Fruit fly (Drosophila melanogaster) ovary, adult (tissue): ENCODE measurements around the gene CG13248.
A peak's percentile ranks its signal among the peaks of the same experiment; 100 is the strongest.

Source experiments
- CG17801 ChIP-seq: fragments of 200-800 bp; optimal IDR thresholded peaks from 2 replicates; lab custom pipeline; 2019; ENCODE audit warnings: missing biosample characterization, mild to moderate bottlenecking, missing genetic modification characterization, moderate library complexity; ENCODE audit not compliant: partially characterized antibody

The CG13248 gene

DNA sequence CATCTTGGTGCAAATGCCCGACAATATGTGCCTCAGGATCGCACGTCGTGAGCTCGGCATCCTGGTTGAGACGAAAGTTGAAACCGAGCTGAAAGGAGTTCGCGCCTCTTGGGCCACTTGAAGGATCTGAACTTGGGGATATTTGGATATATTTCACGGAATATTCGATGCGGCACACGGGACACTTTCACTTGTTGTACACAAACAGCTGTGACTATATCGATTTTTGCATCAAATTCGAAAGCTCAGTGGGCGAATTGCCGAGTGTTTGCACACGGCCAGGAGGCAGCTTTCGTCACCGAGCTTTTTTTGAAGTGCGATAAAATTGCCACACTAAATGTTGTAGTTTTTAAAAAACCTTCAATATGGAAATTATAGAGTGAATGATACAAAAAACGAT is at the start of gene CG13248:
CG13248 (minus strand) TSS at position 222 of the 400 bp plus-strand sequence.
- TF ChIP-seq CG17801 (GFP tag; lab: Kevin White, UChicago) = no peak

DNA sequence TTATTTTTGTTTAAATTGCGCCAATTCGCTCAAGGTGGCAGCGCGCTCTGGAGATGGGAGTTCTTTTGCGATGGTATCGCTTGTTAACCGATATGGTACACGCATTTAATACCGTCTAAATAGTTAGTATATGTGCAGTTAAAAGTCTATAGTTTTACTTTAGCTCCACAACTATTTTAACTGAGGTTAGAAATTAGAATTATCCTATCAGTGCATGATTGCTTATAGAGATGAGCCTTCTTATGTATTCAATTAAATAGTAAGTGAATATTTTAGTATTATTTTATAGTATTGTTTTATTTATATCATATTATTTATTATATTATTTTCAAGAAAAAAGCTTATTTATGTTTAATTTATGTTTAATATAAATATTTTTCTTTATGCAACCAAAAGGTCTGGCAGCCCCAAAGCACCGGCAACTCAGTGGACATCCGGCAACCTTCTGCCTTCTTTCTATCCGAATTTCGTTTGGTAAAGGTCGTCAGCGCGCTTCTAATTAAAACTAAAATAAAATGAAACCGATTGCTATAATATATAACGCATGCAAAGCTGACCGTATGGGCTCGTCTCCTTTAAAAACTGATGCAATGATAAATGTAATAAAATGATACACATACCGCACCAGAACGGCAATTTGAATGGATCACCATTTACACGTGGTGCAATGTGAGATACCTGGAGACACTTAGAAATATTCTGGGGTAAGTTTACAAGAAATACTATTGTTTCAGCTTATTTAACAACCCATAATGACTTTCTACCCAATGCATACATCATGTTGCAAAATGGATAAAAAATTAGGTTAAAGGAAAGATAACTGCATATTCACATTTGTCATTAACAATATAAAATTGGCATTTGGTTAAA is 42.7 kb upstream of the CG13248 start, which contains the start of gene CG5199:
CG5199 (minus strand) TSS at position 52 of the 870 bp plus-strand sequence.
- peak; percentile 67 for TF ChIP-seq CG17801 (GFP tag; lab: Kevin White, UChicago)

DNA sequence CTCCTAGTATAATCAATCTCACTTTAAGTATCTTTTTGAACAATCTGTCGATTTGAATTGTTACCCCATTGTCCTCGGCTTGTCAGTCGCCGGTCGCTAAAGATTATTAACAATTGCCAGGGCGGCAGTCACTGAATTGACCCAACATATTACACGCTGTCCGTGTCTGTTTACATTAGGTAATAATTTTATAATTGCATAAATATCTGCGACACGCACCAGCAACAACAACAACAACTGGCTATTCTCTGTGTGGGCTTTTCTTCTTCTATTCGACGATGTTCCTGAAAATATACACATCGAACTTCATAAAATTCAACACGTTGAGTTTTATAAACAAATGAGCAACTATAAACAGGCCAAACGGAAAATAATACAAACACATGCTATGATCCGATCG is 38.4 kb upstream of the CG13248 start:
- no peak for TF ChIP-seq CG17801 (GFP tag; lab: Kevin White, UChicago)

DNA sequence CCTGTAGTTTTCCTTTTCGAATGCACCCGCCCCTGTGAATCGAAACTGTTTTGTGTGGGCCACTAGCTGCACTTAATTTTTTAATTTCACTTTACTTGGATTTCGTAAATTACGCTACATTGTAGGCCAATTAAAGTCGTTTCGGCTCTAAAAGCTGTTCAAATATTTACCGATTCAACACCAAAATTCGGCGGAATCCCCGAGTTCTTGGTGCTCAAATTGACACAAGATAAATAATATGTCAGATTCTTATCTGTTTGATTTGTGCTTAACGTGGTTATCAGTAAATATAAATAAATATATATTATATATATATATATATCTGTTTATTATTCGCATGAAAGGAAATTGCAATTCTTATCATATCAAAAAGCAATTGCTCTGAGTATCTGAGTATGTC is 37.6 kb upstream of the CG13248 start:
- TF ChIP-seq CG17801 (GFP tag; lab: Kevin White, UChicago) = no peak

DNA sequence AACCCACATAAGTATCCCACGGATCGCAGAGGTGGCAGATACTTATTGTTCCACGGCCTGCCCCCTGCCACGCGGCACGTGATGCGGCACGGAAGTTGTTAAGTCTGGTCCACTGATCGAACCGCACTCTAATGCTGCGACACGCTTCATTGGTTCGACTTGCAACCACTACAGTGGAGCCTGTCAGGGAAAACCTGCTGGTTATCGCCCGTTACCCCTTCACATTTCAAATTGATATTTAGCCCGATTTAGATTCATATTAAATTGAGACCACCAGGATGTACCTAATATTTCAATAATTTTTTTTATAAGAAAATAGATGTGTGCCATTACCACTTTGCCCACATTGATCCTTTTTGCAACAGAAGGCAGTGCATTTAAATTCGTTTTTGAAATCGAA is 37.0 kb upstream of the CG13248 start:
- TF ChIP-seq CG17801 (GFP tag; lab: Kevin White, UChicago) = no peak

DNA sequence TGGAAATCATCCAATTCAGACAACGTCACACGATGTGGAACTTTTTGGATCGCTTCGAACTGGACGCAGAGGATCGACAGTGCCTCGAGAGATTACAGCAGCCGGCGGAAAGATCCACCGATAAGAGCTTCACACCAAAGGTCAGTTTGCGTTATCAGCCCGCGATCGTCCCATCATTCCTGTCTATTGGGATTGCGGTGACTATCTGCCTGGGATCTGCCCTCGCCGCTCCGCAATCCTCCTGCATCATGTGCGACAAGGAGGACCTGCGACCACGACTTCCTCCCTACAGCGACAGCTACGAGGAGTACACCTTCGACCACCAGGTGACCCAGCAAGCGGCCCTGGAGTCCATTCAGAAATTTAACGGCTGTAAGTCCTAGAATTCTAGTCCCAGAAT is 35.7 kb upstream of the CG13248 start:
- TF ChIP-seq CG17801 (GFP tag; lab: Kevin White, UChicago) = no peak

DNA sequence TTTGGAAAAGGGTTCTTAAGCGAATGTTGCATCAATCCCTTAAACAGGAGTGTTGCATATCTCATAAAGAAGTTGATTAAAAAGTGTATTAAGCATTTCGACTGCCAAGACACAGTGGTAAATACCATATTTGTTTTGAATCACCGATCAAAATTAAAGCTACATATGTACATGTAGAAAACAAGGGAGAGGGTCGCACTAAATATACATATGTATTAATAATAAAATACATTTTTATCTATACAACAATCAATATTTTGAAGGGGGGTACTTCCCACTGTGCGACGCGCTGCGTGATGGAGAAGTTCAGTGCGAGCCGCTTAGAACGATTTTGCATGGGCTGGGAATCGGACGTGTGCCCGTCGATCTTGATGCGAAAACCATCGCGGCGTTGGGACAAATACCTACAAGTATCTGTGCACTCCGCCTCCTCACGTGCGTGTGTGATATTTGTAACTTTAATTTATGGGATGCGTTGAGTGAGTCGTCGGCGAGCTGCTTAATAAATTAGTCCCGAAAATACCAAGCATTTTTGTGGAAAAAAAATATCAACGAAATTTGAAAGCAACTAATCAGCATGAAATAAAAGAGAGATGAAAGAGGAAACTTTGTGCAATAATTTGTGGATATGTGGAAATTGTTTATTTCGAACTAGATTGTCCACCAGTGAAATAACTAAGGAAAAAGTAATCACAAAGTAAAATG is 34.6 kb upstream of the CG13248 start:
- TF ChIP-seq CG17801 (GFP tag; lab: Kevin White, UChicago) = peak; percentile 69

DNA sequence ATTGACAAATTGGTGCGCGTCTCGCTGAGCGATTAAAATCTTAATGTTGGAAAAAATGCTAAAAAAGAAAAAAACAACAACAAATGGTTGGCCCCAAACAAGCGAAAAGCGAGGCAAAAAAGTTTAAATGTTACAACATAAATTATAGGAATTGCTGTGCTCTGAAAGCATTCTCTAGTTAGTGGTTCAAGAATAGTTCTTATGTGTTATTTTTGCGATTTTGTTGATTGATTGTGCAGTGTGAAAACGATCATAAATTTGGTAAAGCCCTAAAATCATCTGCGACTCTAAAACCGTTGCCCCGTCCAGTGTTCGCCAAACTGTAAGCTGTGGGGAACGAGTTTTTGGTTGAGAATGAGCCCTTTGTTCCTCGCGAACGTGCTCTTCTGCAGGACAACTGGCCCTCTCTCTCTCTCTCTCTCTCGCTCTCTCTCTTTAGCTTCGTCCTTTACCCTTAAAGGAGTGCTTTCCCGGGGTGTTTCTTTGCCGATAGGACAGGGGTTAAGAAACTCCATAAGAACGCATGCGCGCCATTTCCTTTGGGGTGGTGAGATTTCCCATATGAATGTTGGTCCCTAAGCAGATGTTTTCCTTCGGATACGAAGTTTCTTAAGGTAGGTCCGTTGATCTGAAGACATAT is 32.4 kb upstream of the CG13248 start:
- no peak for TF ChIP-seq CG17801 (GFP tag; lab: Kevin White, UChicago)

DNA sequence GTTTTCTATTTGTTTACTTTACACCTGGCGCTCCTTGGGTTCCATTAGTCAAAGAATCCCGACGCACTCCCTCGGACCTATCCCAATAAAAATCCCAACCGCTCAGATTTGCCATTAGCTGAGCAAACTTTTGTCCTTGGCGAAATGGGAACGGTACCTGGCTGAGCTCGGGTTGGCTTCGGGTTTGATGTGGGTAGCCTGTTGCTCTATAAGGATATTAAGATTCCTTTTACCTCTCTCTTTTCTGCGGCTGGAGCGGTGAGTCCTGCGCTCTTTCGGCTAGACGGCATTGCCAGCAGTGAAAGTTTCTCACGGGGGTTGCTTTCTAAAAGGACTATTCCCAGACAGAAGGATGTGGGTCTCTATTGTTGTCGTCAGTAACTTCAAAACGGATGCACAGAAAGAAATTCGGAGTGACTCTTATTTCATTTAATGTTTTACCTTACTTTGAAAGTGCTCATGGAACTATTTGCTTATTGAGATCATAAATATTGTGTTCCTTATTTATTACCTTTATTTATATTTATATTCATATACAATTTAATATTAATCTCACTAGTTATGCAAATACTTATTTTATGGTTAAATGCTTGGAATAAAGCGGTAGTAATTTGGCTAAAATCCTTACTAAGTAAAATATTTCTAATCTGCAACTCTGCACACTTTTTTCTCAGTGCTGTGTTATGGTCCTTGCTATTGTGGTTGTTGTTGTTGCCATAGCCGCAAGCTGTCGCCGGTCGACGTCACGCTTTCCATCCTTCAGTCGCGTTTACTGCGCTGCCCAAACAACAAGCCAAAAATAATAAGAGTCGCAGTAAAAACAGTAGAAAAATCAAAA is 31.5 kb upstream of the CG13248 start, which contains the start of gene CG5910:
CG5910 (plus strand) TSS at position 788 of the 838 bp plus-strand sequence.
- TF ChIP-seq CG17801 (GFP tag; lab: Kevin White, UChicago) = no peak

DNA sequence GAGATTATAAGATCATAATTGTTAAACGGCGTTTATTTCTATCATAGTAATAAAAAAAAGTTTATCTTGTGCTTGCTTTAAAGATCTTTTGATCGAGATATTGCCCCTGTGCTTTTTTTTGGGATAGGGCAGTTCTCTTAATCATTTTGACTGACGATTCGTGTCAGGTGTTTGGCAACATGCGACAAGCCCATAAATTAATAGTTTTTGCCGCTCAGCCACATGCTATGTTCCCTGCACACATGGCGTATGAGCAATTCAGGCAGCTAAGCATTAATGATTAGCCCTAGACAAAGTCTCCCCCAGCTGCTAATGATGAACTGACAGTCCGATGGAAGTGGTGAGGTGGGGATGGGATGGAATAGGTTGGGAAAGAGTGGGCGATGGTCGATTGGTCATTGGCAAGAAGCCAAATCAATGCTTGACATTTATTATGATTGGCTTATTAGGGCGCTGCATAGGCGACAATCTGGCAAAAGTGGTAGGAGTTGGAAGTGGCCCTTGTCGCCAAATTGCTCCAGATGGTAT is 30.6 kb upstream of the CG13248 start:
- no peak for TF ChIP-seq CG17801 (GFP tag; lab: Kevin White, UChicago)

DNA sequence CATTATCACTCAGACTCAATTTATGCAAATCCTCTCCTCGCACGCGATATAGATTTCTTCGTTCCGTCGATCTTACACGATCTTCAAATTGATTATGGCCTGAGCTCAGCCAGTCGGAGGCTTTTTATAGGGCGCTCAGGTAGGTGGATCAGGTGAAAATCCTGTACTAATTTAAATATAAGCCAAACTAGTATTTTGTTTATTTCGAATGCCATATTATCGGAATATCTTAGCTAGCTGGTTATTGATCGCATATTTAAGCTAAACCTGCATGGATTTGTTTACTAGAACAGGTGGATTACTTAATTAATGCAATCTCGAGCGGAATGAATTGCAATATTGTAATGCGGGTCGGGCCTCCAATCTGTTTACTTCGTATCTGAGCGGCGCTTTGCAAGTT is 29.4 kb upstream of the CG13248 start, which contains the start of gene Hpd:
Hpd (minus strand) TSS at position 101 of the 400 bp plus-strand sequence.
- TF ChIP-seq CG17801 (GFP tag; lab: Kevin White, UChicago) = no peak

DNA sequence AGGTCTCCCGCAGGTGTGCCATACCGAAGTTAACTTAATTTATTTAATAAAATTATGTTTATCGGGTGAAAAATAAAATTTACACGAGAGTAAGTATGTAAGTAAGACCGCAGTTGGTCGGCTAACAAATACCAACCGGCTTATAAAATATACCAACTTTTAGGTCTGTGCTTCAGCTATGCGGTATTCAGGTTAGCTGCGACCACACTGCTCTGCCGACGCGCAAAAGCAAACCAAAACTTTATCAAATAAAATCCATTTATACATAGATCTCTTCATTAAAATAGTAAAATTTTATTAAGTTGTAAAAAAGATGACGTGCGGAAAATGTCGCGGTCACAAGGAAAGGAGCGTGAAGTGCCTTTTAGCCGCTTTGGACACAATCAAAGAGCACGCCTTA is 25.7 kb upstream of the CG13248 start, which contains the start of the genes mRpL15 and CtIP:
mRpL15 (minus strand) TSS at position 141 of the 400 bp plus-strand sequence.
CtIP (plus strand) TSS at position 182 of the 400 bp plus-strand sequence.
- peak; percentile 5 for TF ChIP-seq CG17801 (GFP tag; lab: Kevin White, UChicago)

DNA sequence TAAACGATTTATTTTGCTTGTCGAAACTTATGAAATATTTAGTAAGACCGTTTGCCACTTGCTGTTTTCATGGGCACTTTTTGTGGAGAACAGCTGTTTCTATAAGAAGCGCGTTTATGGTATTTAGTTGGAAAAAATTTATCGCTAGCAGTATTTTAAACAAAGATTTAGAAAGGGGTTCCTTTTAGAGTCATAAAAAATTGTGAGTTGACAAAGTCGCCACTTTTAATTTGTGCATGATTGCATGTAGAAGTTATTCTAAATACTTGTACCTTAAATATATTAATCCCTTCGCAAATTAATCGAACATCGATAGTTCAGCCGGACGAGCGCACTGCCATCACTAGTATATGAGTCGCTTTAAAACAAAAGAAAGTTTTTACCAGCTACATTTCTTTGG is 21.9 kb upstream of the CG13248 start, which contains the start of the genes Las and Psn:
Las (minus strand) TSS at position 65 of the 400 bp plus-strand sequence.
Psn (plus strand) TSS at position 172 of the 400 bp plus-strand sequence.
- peak; percentile 10 for TF ChIP-seq CG17801 (GFP tag; lab: Kevin White, UChicago)
